Worm (Caenorhabditis elegans) whole organism, L4/young adult: ENCODE data around the gene F02E8.4.

Experiments
- W03F9.2 ChIP-seq: fragments of 150-350 bp; optimal IDR thresholded peaks from 2 replicates; lab custom pipeline; 2014; ENCODE audit warnings: missing biosample characterization, missing genetic modification characterization
- dao-5 ChIP-seq: sonication (generic microtip); optimal IDR thresholded peaks from 2 replicates; lab custom pipeline; 2016; ENCODE audit warnings: missing genotype, missing genetic modification characterization, moderate library complexity, missing compliant biosample characterization
- him-1 ChIP-seq: sonication (generic microtip); optimal IDR thresholded peaks from 2 replicates; lab custom pipeline; 2016; ENCODE audit warnings: missing genotype, missing genetic modification reagents, missing genetic modification characterization, missing compliant biosample characterization

DNA sequence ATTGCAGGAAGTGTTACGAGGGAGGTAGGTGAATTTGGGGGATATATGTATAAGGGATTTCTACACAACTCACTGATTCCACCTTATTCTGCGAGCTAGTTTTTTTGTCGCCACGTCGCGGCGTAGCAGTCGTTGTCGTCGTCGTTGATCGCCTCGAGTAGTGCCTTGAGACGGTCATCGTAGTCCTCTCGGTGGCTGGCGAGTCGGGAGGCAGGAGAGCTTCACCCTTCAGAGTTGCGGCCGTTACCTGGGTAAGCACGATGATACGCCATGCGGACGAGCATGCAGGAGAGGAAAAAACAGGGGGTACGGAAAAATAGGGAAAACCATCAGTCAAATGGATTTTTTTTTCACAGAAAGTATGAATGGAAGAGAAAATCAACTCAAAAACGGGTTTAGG, 40.7 kb upstream of the F02E8.4 start:
- no peak for TF ChIP-seq him-1 (tag; lab: Kevin White, UChicago)
- TF ChIP-seq W03F9.2 (tag; lab: Kevin White, UChicago), result no peak
- TF ChIP-seq dao-5 (tag; lab: Kevin White, UChicago), result no peak
